Fruit fly (Drosophila melanogaster): ENCODE results near the gene ImpE2.

dm6 chr3L:3471174-3471573 lies 41.3 kb downstream of the ImpE2 start, which contains the start of gene CG14971:
- peak; percentile 43 for TF ChIP-seq Bteb2 (GFP tag; optimal IDR thresholded peaks at IDR 0.05)
- no peak for TF ChIP-seq Mrtf (GFP tag; IDR thresholded peaks at IDR 0.05)
- no peak for TF ChIP-seq nau (GFP tag; optimal IDR thresholded peaks at IDR 0.05)
- TF ChIP-seq bowl (GFP tag; IDR thresholded peaks at IDR 0.05): no peak
- TF ChIP-seq D19A (tag; optimal IDR thresholded peaks at IDR 0.05): no peak
- TF ChIP-seq Six4 (GFP tag; optimal IDR thresholded peaks at IDR 0.05): no peak
- TF ChIP-seq Dad (GFP tag; optimal IDR thresholded peaks at IDR 0.05): peak; percentile 37

Measured in whole organism, embryonic.